Worm (Caenorhabditis elegans) whole organism, L4 larva: ENCODE results near the gene ulp-1.

Source experiments
- nhr-11 ChIP-seq: fragments of 150-350 bp; optimal IDR thresholded peaks from 2 replicates; lab custom pipeline; 2014; ENCODE audit warnings: missing biosample characterization, missing genetic modification characterization
- nhr-77 ChIP-seq: fragments of 150-350 bp; optimal IDR thresholded peaks from 2 replicates; lab custom pipeline; 2014; ENCODE audit warnings: missing biosample characterization, missing genetic modification characterization

DNA sequence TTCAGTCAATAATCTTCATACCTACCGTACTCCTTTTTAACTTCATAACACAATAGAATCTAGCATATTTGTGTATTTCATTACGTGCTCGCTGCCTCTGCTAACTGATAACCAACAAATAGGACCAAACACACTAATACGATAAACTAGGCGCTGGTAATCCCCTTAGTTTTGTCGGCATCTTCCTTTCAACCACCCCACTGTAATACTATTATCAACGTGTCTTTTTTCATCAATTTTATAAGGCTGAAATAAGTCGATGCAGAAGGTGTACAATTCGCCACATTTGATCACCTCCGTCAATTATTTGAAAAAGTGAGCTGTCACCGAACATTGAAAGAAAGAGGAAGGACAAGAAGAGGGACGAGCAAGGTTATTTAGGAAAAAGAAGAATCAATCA lies 22.2 kb downstream of the ulp-1 start:
- TF ChIP-seq nhr-77 (tag; lab: Kevin White, UChicago) (no peak), nhr-11 (tag; lab: Kevin White, UChicago) (no peak)
